Worm (Caenorhabditis elegans) whole organism, L2 larva: ENCODE data around the gene srlf-14.

Experiments used
- nhr-12 ChIP-seq: fragments of 150-350 bp; optimal IDR thresholded peaks from 2 replicates; lab custom pipeline; 2014; ENCODE audit warnings: missing biosample characterization, missing genetic modification characterization
- nhr-237 ChIP-seq: fragments of 150-350 bp; optimal IDR thresholded peaks from 2 replicates; lab custom pipeline; 2014; ENCODE audit warnings: missing biosample characterization, missing genetic modification characterization
- nhr-6 ChIP-seq: fragments of 150-350 bp; optimal IDR thresholded peaks from 2 replicates; lab custom pipeline; 2014; ENCODE audit warnings: missing biosample characterization, missing genetic modification characterization
- peb-1 ChIP-seq: fragments of 150-350 bp; optimal IDR thresholded peaks from 2 replicates; lab custom pipeline; 2014; ENCODE audit warnings: missing biosample characterization, missing genetic modification characterization
- snpc-4 ChIP-seq: fragments of 150-350 bp; optimal IDR thresholded peaks from 2 replicates; lab custom pipeline; 2014; ENCODE audit warnings: missing biosample characterization, missing genetic modification characterization

DNA sequence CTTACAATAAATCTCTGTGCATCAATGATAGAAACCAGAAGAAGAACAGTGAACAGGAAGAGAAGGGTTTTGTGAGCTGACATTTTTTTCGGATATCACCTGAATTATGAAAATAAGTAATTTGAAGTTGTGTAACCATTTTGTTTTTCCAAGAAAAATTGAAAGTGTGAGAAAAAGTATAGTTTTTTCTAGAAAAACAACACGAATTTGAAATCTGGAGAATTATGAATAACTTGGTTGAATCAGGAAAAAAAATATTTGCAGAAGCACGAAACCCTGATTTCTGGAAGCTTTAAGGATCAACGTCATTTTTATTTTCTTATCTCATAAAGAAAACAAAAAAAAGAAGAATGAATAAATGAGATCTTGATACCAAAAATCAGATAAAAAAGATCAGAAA lies 19.6 kb downstream of the srlf-14 start, which contains the start of gene F13E9.12:
- TF ChIP-seq snpc-4 (tag; lab: Kevin White, UChicago) (no peak), peb-1 (tag; lab: Kevin White, UChicago) (no peak), nhr-12 (no peak), nhr-6 (tag; lab: Kevin White, UChicago) (no peak), nhr-237 (no peak)
